Fruit fly (Drosophila melanogaster) S2 (cell line): ENCODE measurements around the gene Cpsf6.

Experiments
- CG8478 ChIP-seq: fragments of >200 bp; optimal IDR thresholded peaks from 2 replicates; lab custom pipeline; 2018
- CTCF ChIP-seq, 2 experiments: fragments of >200 bp; optimal IDR thresholded peaks; 2 replicates each; lab custom pipeline; 2018

The Cpsf6 gene

DNA sequence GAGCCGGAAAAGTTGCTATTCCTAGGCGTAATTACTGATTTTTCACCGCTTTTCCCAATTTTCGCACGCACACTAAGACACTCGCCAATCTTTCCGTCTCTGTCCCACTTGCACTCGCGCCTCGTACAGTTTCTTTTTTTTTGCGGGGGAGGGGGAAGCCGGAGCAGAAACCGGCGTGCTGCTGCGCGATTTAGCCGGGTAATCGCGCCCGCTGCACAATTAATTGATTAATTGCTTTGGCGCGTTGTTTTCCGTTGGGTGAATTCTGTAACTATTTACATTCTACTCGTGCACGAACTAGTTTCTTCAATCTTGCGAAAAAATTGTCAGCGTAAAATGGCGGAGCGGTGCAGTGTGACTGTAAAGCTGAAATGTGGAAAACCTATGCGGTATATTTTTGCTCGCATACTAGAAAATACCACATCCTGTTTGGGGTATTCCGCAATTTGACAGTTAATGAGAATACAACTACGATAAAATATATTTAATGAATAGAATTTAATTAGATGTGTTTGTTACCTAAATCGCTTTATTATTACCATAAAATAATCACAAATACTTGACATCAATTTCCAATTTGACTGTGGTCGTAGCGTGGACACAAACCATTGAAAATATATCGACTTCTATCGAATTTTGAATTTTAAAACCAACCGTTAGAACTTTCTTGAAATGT is at the start of gene Cpsf6:
Gene Cpsf6, minus strand, starts transcription at position 362 of the 676 bp plus-strand sequence.
- TF ChIP-seq CTCF (optimal IDR thresholded peaks at IDR 0.05; lab: Kevin White, UChicago) (no peak), CG8478 (no peak)

dm6 chr3L:8363266-8363665 is 48.0 kb upstream of the Cpsf6 start:
- no peak for TF ChIP-seq CG8478
- TF ChIP-seq CTCF (optimal IDR thresholded peaks at IDR 0.05; lab: Kevin White, UChicago): no peak

DNA sequence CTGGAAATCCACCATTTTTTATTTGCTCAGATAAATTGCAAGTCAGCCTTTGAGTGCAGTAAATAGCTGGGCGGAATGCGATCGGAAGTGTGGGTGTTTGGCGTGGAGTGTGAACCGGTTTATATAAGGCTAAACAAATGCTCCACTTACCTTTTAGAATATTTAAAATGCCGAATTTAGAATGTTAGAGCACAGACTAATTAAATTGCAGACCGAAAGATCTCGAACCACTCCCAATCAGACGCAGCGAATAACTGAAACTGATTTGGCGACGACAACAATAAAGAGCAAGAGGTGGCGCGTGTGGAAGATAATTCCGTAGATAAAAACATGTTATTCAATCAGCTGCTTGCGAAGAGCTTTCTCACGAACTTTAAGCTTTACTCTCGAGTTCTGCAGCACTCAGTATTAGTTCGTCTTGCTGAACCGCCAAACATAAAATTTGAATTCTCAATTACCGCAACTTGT is 45.4 kb upstream of the Cpsf6 start, which contains the start of gene Idh:
Gene Idh, minus strand, starts transcription at position 264 of the 468 bp plus-strand sequence.
- no peak for TF ChIP-seq CG8478
- TF ChIP-seq CTCF (optimal IDR thresholded peaks at IDR 0.05; lab: Kevin White, UChicago): no peak

DNA sequence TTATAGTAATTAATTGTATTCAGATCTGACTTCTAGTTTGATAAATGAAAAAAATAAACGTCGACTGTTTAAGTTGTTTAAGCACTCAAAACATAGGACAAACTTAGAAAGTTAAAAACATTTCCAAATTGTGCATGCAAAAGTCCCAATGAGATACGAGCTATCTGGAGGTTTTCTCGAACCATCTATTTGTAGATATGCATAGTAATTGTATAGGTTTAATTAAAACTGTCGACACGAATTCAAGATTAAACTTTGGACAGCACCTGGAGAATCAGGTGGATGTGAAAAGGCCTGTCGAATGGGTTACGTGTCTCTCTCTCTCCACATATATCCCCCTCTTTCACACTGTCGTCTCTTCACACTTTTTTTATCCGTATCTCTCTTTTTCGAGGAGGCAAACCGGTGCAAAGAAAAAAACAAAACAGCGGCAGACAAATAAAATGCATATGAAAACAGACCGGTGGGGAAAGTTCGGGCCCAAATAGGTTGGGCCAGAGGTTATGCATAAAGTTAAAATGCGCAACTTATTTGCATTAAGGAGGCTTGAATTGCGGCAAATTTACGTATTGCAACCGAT is 44.9 kb upstream of the Cpsf6 start:
- TF ChIP-seq CTCF (optimal IDR thresholded peaks at IDR 0.05; lab: Kevin White, UChicago) (no peak), CG8478 (no peak)

dm6 chr3L:8358776-8359455 is 43.6 kb upstream of the Cpsf6 start:
- no peak for TF ChIP-seq CG8478
- TF ChIP-seq CTCF (optimal IDR thresholded peaks at IDR 0.05; lab: Kevin White, UChicago): no peak

- TF ChIP-seq CTCF (optimal IDR thresholded peaks at IDR 0.05; lab: Kevin White, UChicago) (no peak), CG8478 (no peak)
These were observed 42.8 kb upstream of the Cpsf6 start for dm6 chr3L:8358138-8358537.

DNA sequence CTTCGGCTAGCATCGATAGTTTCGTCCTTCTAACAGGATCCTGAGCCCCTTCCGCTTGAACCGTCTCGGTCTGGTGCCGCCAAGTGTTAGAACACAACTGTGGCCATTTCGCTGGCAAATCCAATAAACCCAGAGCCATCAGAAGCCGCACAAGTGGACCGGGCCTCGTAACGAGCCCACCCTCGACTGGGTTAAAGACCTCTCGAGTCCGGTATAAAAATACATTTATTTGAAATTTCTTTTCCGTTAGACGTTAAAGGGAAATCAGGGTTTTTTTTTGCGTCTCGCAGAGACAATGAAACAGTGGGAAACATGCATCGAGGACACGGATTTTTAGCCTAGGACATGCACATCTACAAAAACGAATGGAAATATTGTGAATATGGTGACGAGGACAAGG is 40.9 kb upstream of the Cpsf6 start, which contains the start of gene Culd:
Gene Culd, minus strand, starts transcription at position 101 of the 400 bp plus-strand sequence.
- TF ChIP-seq CG8478 (no peak), CTCF (optimal IDR thresholded peaks at IDR 0.05; lab: Kevin White, UChicago) (no peak)

DNA sequence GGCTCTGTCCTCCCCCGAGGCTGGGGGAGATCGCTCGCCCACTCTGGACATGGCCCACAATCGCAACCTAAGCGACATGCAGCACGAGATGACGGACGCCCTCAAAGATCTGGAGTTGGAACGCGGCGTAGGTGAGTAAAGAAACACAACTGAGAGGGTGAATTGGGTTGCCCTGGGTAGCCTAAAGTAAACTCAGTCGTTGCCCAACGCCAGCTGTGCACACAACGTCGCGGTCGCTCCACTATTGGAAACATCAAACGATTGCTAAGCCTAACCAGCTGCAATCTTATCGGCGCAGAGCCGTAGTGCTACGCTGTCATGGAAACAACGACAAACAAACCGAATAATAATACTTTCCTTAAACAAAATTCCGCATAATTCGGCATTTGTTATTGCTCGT is 32.0 kb upstream of the Cpsf6 start:
- TF ChIP-seq CTCF (optimal IDR thresholded peaks at IDR 0.05; lab: Kevin White, UChicago) (no peak), CG8478 (no peak)

dm6 chr3L:8346100-8346980 is 31.0 kb upstream of the Cpsf6 start, which contains the start of the genes CG7182 and GAPcenA:
TSS of gene CG7182 (minus strand) at chr3L:8346382.
TSS of gene GAPcenA (plus strand) at chr3L:8346561.
- TF ChIP-seq CTCF (optimal IDR thresholded peaks at IDR 0.05; lab: Kevin White, UChicago) (no peak), CG8478 (no peak)

dm6 chr3L:8345182-8345581 is 29.9 kb upstream of the Cpsf6 start:
- TF ChIP-seq CTCF (optimal IDR thresholded peaks at IDR 0.05; lab: Kevin White, UChicago) (no peak), CG8478 (no peak)

DNA sequence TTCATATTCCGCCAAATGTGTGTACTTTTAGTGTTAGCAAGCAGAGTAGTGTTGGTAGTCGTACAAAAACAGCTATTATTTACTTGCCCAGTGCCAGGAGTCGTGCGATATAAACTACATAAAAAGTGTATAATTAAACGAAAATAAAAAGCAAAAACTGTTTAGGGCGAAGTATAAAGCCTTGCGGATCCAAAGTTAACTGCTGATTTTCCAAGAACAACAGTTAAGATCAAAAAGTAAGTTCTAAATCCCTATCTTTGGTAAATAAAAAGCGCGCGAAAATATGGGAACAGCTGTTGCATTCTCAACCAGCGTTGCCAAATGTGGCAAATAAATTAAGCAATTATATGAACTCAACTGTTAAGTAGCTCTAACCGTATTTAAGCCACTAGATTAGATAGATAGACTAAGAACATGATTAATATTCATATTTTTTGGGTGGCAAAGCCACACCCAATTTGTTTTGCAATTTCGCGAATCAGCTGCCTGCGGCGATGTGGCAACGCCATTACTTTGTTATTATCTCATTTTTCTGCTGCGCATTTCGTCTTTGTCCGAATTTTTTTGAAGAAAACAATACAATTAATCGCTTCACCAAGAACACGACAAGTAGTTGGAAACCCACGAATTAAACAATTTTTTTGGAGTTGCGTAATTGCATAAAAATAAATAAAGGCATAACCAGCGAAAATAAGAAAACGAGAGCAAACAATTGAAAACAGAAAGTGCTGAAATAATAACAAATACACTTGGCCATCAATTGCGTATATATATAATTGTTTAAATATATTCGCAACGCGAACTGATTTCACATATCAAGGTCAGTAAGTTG is 25.2 kb upstream of the Cpsf6 start, which contains the start of the genes Prim1 and CG7083:
Gene Prim1, plus strand, starts transcription at position 51 of the 832 bp plus-strand sequence.
Gene CG7083, plus strand, starts transcription at position 522 of the 832 bp plus-strand sequence.
- TF ChIP-seq CG8478 (no peak), CTCF (optimal IDR thresholded peaks at IDR 0.05; lab: Kevin White, UChicago) (no peak)

DNA sequence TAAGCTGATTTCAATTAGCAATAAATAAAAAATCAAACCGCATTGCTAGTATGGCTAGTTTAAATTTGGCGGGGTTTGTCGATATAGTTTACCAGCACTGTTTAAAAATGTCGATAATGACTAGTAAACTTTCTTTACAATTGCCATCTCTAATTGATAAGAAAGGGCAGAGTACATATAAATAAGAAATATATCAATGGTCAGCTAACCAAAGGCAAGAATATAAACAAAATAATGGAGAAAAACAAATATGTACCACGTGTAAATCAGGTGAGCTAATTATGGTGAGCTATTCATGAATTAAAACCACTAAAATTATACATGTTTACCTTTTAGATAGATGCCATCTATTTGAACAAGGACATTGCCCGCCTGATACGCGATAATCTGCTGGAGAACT is 23.6 kb upstream of the Cpsf6 start, which contains the start of gene Pex2:
Gene Pex2, plus strand, starts transcription at position 131 of the 400 bp plus-strand sequence.
- TF ChIP-seq CG8478: no peak
- no peak for TF ChIP-seq CTCF (optimal IDR thresholded peaks at IDR 0.05; lab: Kevin White, UChicago)

DNA sequence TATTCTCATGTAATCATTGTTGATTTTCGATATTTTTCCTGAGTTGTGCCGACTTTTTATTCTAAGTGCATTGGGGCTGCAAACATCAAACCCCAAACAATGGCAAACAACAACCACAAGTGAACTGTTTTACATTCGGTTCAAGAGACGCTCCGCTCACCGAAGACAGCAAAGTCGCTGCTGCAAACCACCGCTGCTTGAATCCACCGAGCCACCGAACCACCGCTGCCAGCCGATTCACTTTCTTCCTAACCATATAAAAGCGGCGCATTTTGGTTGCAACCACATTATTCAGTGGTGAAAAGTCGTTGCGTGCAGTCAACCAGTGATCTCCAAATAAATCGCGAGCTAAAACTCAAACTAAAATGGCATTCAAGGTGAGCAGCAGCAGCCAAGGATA is 21.1 kb upstream of the Cpsf6 start, which contains the start of gene Cpr66Cb:
Gene Cpr66Cb, plus strand, starts transcription at position 301 of the 400 bp plus-strand sequence.
- TF ChIP-seq CG8478 (no peak), CTCF (optimal IDR thresholded peaks at IDR 0.05; lab: Kevin White, UChicago) (no peak)

- TF ChIP-seq CG8478: no peak
These were observed 19.0 kb upstream of the Cpsf6 start for dm6 chr3L:8334338-8334737.
